Worm (Caenorhabditis elegans) whole organism, L3 larva: ENCODE measurements around the gene F40B5.2.

Experiments used
- ama-1 ChIP-seq: fragments of 150-350 bp; optimal IDR thresholded peaks from 2 replicates; lab custom pipeline; 2018
- ceh-9 ChIP-seq: sonication (generic microtip); optimal IDR thresholded peaks from 2 replicates; lab custom pipeline; 2018; ENCODE audit warnings: missing biosample characterization, missing genetic modification characterization
- mdl-1 ChIP-seq: fragments of 150-350 bp; optimal IDR thresholded peaks from 2 replicates; lab custom pipeline; 2014; ENCODE audit warnings: missing biosample characterization, missing genetic modification characterization
- snpc-4 ChIP-seq: fragments of 150-350 bp; optimal IDR thresholded peaks from 2 replicates; lab custom pipeline; 2014; ENCODE audit warnings: missing biosample characterization, missing genetic modification characterization
- unc-62 ChIP-seq: fragments of 150-350 bp; sonication (generic microtip); optimal IDR thresholded peaks from 4 replicates; lab custom pipeline; 2014; ENCODE audit warnings: missing biosample characterization, missing genetic modification reagents, missing genetic modification characterization

DNA sequence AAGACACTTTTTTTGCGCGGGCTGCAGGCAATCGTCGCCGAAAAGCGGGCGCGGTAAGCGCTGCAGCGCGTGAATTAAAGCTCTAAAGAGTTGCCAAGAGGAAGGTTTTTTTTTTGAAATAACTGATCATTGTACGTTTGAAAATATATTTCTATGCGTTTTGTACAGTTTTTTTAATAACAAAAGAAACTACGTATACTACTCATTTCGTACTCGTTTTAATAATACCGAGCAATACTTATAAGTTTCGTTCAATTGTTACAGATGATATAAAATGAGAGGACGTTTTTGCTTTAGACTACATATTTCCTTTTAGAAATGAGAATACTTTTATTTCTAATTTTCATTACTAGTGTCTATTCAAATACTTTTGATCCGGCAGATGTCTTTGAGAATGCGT is 4.3 kb downstream of the F40B5.2 start, which contains the start of gene nep-15:
- no peak for TF ChIP-seq ama-1 (lab: Kevin White, UChicago)
- TF ChIP-seq snpc-4, result no peak
- no peak for TF ChIP-seq unc-62 (GFP tag; lab: Kevin White, UChicago)
- no peak for TF ChIP-seq ceh-9
- TF ChIP-seq mdl-1 (tag; lab: Kevin White, UChicago), result no peak
